Fruit fly (Drosophila melanogaster) whole organism, embryonic: ENCODE data around the gene Eig71Eg.

Experiments
- ATbp ChIP-seq: fragments of 200-800 bp; sonication (Bioruptor generic); optimal IDR thresholded peaks from 2 replicates; lab custom pipeline; 2017; ENCODE audit warnings: missing biosample characterization, mild to moderate bottlenecking, missing genetic modification characterization, missing genetic modification reagents
- Adf1 ChIP-seq: fragments of 200-800 bp; sonication (Bioruptor generic); IDR thresholded peaks from 2 replicates; pipeline ENCODE4 v1.3.6; 2022; ENCODE audit warnings: missing biosample characterization, missing genetic modification characterization
- Antp ChIP-seq: fragments of 200-800 bp; sonication (Bioruptor generic); optimal IDR thresholded peaks from 3 replicates; lab custom pipeline; 2016; ENCODE audit warnings: missing biosample characterization, missing genetic modification characterization
- Asciz ChIP-seq: fragments of 200-800 bp; sonication (Bioruptor generic); optimal IDR thresholded peaks from 2 replicates; lab custom pipeline; 2017; ENCODE audit warnings: missing biosample characterization, mild to moderate bottlenecking, missing genetic modification characterization, missing genetic modification reagents
- C15 ChIP-seq: fragments of 200-800 bp; sonication (Bioruptor generic); IDR thresholded peaks from 3 replicates; pipeline ENCODE4 v1.3.6; 2022; ENCODE audit warnings: missing biosample characterization, missing genetic modification characterization
- CG10147 ChIP-seq: fragments of 200-800 bp; sonication (Bioruptor generic); optimal IDR thresholded peaks from 2 replicates; lab custom pipeline; 2019; ENCODE audit warnings: missing biosample characterization, mild to moderate bottlenecking, missing genetic modification characterization, moderate library complexity
- CG10209 ChIP-seq: fragments of 200-800 bp; sonication (Bioruptor generic); optimal IDR thresholded peaks from 3 replicates; lab custom pipeline; 2017; ENCODE audit warnings: missing biosample characterization, mild to moderate bottlenecking, missing genetic modification characterization, missing genetic modification reagents
- CG10366 ChIP-seq: fragments of 200-800 bp; sonication (Bioruptor generic); IDR thresholded peaks from 2 replicates; pipeline ENCODE4 v1.3.6; 2022; ENCODE audit warnings: missing biosample characterization, missing genetic modification characterization
- CG11085 ChIP-seq: fragments of 200-800 bp; sonication (Bioruptor generic); IDR thresholded peaks from 2 replicates; pipeline ENCODE4 v1.3.6; 2022; ENCODE audit warnings: missing biosample characterization, missing genetic modification characterization
- CG15011 ChIP-seq: fragments of 200-800 bp; sonication (Bioruptor generic); optimal IDR thresholded peaks from 3 replicates; lab custom pipeline; 2018; ENCODE audit warnings: missing biosample characterization, mild to moderate bottlenecking, missing genetic modification characterization
- CG15696 ChIP-seq: fragments of 200-800 bp; sonication (Bioruptor generic); optimal IDR thresholded peaks from 2 replicates; lab custom pipeline; 2019; ENCODE audit warnings: missing biosample characterization, mild to moderate bottlenecking, missing genetic modification characterization, moderate library complexity
- CG17612 ChIP-seq: fragments of 200-800 bp; sonication (Bioruptor generic); IDR thresholded peaks from 2 replicates; pipeline ENCODE4 v1.3.6; 2022; ENCODE audit warnings: missing biosample characterization, missing genetic modification characterization
- CG18764 ChIP-seq: fragments of 200-800 bp; sonication (Bioruptor generic); optimal IDR thresholded peaks from 3 replicates; lab custom pipeline; 2016; ENCODE audit warnings: missing biosample characterization, missing genetic modification characterization
- CG2199 ChIP-seq: fragments of 200-800 bp; sonication (Bioruptor generic); IDR thresholded peaks from 3 replicates; pipeline ENCODE4 v1.3.6; 2022; ENCODE audit warnings: missing biosample characterization, missing genetic modification characterization
- CG30403 ChIP-seq: fragments of 200-800 bp; sonication (Bioruptor generic); optimal IDR thresholded peaks from 3 replicates; lab custom pipeline; 2016; ENCODE audit warnings: missing biosample characterization, missing genetic modification characterization
- CG3407 ChIP-seq: fragments of 200-800 bp; sonication (Bioruptor generic); optimal IDR thresholded peaks from 2 replicates; lab custom pipeline; 2018; ENCODE audit warnings: missing biosample characterization, mild to moderate bottlenecking, missing genetic modification characterization
- CG4617 ChIP-seq: fragments of 200-800 bp; sonication (Bioruptor generic); optimal IDR thresholded peaks from 3 replicates; lab custom pipeline; 2016; ENCODE audit warnings: missing biosample characterization, missing genetic modification characterization, borderline replicate concordance
- CG6175 ChIP-seq: fragments of 200-800 bp; sonication (Bioruptor generic); IDR thresholded peaks from 3 replicates; pipeline ENCODE4 v1.3.6; 2022; ENCODE audit warnings: missing biosample characterization, missing genetic modification characterization
- CG6272 ChIP-seq: fragments of 200-800 bp; sonication (Bioruptor generic); IDR thresholded peaks from 2 replicates; pipeline ENCODE4 v1.3.6; 2022; ENCODE audit warnings: missing biosample characterization, missing genetic modification characterization
- CG6689 ChIP-seq: fragments of 200-800 bp; sonication (Bioruptor generic); IDR thresholded peaks from 2 replicates; pipeline ENCODE4 v1.3.6; 2022; ENCODE audit warnings: missing biosample characterization, missing genetic modification characterization
- CG6791 ChIP-seq: fragments of 200-800 bp; sonication (Bioruptor generic); IDR thresholded peaks from 3 replicates; pipeline ENCODE4 v1.3.6; 2022; ENCODE audit warnings: missing biosample characterization, missing genetic modification characterization; ENCODE audit not compliant: partially characterized antibody
- CG6854 ChIP-seq: fragments of 200-800 bp; sonication (Bioruptor generic); optimal IDR thresholded peaks from 3 replicates; lab custom pipeline; 2017; ENCODE audit warnings: missing biosample characterization, mild to moderate bottlenecking, missing genetic modification characterization
- CG7372 ChIP-seq: fragments of 200-800 bp; sonication (Bioruptor generic); IDR thresholded peaks from 2 replicates; pipeline ENCODE4 v1.3.6; 2022; ENCODE audit warnings: missing biosample characterization, missing genetic modification characterization
- CG7963 ChIP-seq: fragments of 200-800 bp; sonication (Bioruptor generic); IDR thresholded peaks from 3 replicates; pipeline ENCODE4 v1.3.6; 2022; ENCODE audit warnings: missing biosample characterization, missing genetic modification characterization; ENCODE audit not compliant: partially characterized antibody
- CG8290 ChIP-seq, 3 experiments: fragments of 200-800 bp; sonication (Bioruptor generic); optimal IDR thresholded peaks; 2 replicates each; lab custom pipeline; 2016 to 2019; ENCODE audit warnings: missing biosample characterization in 3 of 3, missing genetic modification characterization in 3 of 3, mild to moderate bottlenecking in 2 of 3, moderate library complexity in 1 of 3
- CG8478 ChIP-seq: fragments of >200 bp; optimal IDR thresholded peaks from 2 replicates; lab custom pipeline; 2018
- E2f1 ChIP-seq: fragments of 200-800 bp; sonication (Bioruptor generic); IDR thresholded peaks from 2 replicates; pipeline ENCODE4 v1.3.6; 2022; ENCODE audit warnings: missing biosample characterization, missing genetic modification characterization
- ERR ChIP-seq: fragments of 200-800 bp; sonication (Bioruptor generic); optimal IDR thresholded peaks from 2 replicates; lab custom pipeline; 2016; ENCODE audit warnings: missing biosample characterization, missing genetic modification characterization
- Eip74EF ChIP-seq, 2 experiments: fragments of 200-800 bp in 1 of 2; fragments of >200 bp in 1 of 2; sonication (Bioruptor generic) in 1 of 2; optimal IDR thresholded peaks; 2 replicates each; lab custom pipeline; 2017 to 2019; ENCODE audit warnings: missing biosample characterization in 2 of 2, missing genetic modification characterization in 2 of 2, mild to moderate bottlenecking in 1 of 2, moderate library complexity in 1 of 2
- Fer2 ChIP-seq: fragments of 200-800 bp; sonication (Bioruptor generic); optimal IDR thresholded peaks from 2 replicates; lab custom pipeline; 2018; ENCODE audit warnings: missing biosample characterization, mild to moderate bottlenecking, missing genetic modification characterization, moderate library complexity
- Nf-YA ChIP-seq: fragments of 200-800 bp; sonication (Bioruptor generic); IDR thresholded peaks from 2 replicates; pipeline ENCODE4 v1.3.6; 2022; ENCODE audit warnings: missing biosample characterization, missing genetic modification characterization
- Nf-YC ChIP-seq: fragments of 200-800 bp; optimal IDR thresholded peaks from 3 replicates; lab custom pipeline; 2019; ENCODE audit warnings: missing biosample characterization, mild to moderate bottlenecking, missing genetic modification characterization, moderate library complexity
- Sry-δ ChIP-seq: fragments of 200-800 bp; sonication (Bioruptor generic); optimal IDR thresholded peaks from 2 replicates; lab custom pipeline; 2016; ENCODE audit warnings: missing biosample characterization, missing genetic modification characterization
- crol ChIP-seq: fragments of 200-800 bp; sonication (Bioruptor generic); IDR thresholded peaks from 2 replicates; pipeline ENCODE4 v1.3.6; 2022; ENCODE audit warnings: missing biosample characterization, missing genetic modification characterization
- eve ChIP-seq, 2 experiments: fragments of >200 bp; optimal IDR thresholded peaks; 2 replicates each; lab custom pipeline; 2017; ENCODE audit warnings: missing biosample characterization in 2 of 2, missing genetic modification characterization in 2 of 2
- gro ChIP-seq: fragments of 200-800 bp; sonication (Bioruptor generic); optimal IDR thresholded peaks from 2 replicates; lab custom pipeline; 2016; ENCODE audit warnings: missing biosample characterization, missing genetic modification characterization
- hb ChIP-seq: fragments of 200-800 bp; sonication (Bioruptor generic); IDR thresholded peaks from 3 replicates; pipeline ENCODE4 v1.3.6; 2022; ENCODE audit warnings: missing biosample characterization, missing genetic modification characterization; ENCODE audit not compliant: partially characterized antibody
- jigr1 ChIP-seq: fragments of 200-800 bp; sonication (Bioruptor generic); IDR thresholded peaks from 3 replicates; pipeline ENCODE4 v1.3.6; 2022; ENCODE audit warnings: missing biosample characterization, missing genetic modification characterization
- mirr ChIP-seq: fragments of 200-800 bp; sonication (Bioruptor generic); optimal IDR thresholded peaks from 3 replicates; lab custom pipeline; 2018; ENCODE audit warnings: missing biosample characterization, mild to moderate bottlenecking, missing genetic modification characterization
- nau ChIP-seq: fragments of 200-800 bp; sonication (Bioruptor generic); optimal IDR thresholded peaks from 3 replicates; lab custom pipeline; 2017; ENCODE audit warnings: missing biosample characterization, mild to moderate bottlenecking, missing genetic modification characterization, missing genetic modification reagents
- repo ChIP-seq: fragments of 200-800 bp; sonication (Bioruptor generic); optimal IDR thresholded peaks from 2 replicates; lab custom pipeline; 2016; ENCODE audit warnings: missing biosample characterization, missing genetic modification characterization
- ro ChIP-seq: fragments of 200-800 bp; sonication (Bioruptor generic); IDR thresholded peaks from 2 replicates; pipeline ENCODE4 v1.3.6; 2022; ENCODE audit warnings: missing biosample characterization, missing genetic modification characterization
- schlank ChIP-seq: fragments of 200-800 bp; sonication (Bioruptor generic); optimal IDR thresholded peaks from 2 replicates; lab custom pipeline; 2018; ENCODE audit warnings: missing biosample characterization, mild to moderate bottlenecking, missing genetic modification characterization
- sens ChIP-seq: fragments of 200-800 bp; sonication (Bioruptor generic); peaks from one replicate; lab custom pipeline; 2016; ENCODE audit warnings: missing biosample characterization, missing genetic modification characterization
- seq ChIP-seq: fragments of 200-800 bp; sonication (Bioruptor generic); IDR thresholded peaks from 2 replicates; pipeline ENCODE4 v1.3.6; 2022; ENCODE audit warnings: missing biosample characterization, missing genetic modification characterization
- shn ChIP-seq: fragments of 200-800 bp; sonication (Bioruptor generic); optimal IDR thresholded peaks from 3 replicates; lab custom pipeline; 2016; ENCODE audit warnings: missing biosample characterization, missing genetic modification characterization
- slou ChIP-seq: fragments of 200-800 bp; sonication (Bioruptor generic); optimal IDR thresholded peaks from 3 replicates; lab custom pipeline; 2016; ENCODE audit warnings: missing biosample characterization, missing genetic modification characterization
- tgo ChIP-seq: fragments of 200-800 bp; sonication (Bioruptor generic); IDR thresholded peaks from 3 replicates; pipeline ENCODE4 v1.3.6; 2022; ENCODE audit warnings: missing biosample characterization, missing genetic modification characterization
- tio ChIP-seq: fragments of 200-800 bp; sonication (Bioruptor generic); optimal IDR thresholded peaks from 2 replicates; lab custom pipeline; 2017; ENCODE audit warnings: missing biosample characterization, missing genetic modification characterization, inconsistent platforms
- usp ChIP-seq: fragments of >200 bp; optimal IDR thresholded peaks from 2 replicates; lab custom pipeline; 2017; ENCODE audit warnings: missing biosample characterization, missing genetic modification characterization
- wdn ChIP-seq: fragments of 200-800 bp; sonication (Bioruptor generic); IDR thresholded peaks from 2 replicates; pipeline ENCODE4 v1.3.6; 2022; ENCODE audit warnings: missing biosample characterization, missing genetic modification characterization

Eig71Eg gene

dm6 chr3L:15699626-15700337 lies 42.4 kb downstream of the Eig71Eg start, which contains the start of gene comm2 (continued):
- no peak for TF ChIP-seq schlank (tag; lab: Kevin White, UChicago)
- TF ChIP-seq repo (GFP tag; lab: Kevin White, UChicago), result no peak
- no peak for TF ChIP-seq nau
- TF ChIP-seq tgo (GFP tag; lab: Robert Waterston, UW), result no peak
- TF ChIP-seq crol, result peak; percentile 13; the same call in 1 of the 2 replicates
- no peak for TF ChIP-seq CG6175 (GFP tag; lab: Robert Waterston, UW)
- no peak for TF ChIP-seq CG15696 (tag; lab: Kevin White, UChicago)
- no peak for TF ChIP-seq CG4617 (GFP tag; lab: Kevin White, UChicago)
- TF ChIP-seq Antp (GFP tag; lab: Kevin White, UChicago), result no peak
- TF ChIP-seq CG10209 (GFP tag; lab: Kevin White, UChicago), result no peak
- no peak for TF ChIP-seq Nf-YA (GFP tag; lab: Robert Waterston, UW)
- no peak for TF ChIP-seq ATbp (GFP tag; lab: Kevin White, UChicago)
- no peak for TF ChIP-seq CG7963 (GFP tag; lab: Robert Waterston, UW)
- no peak for TF ChIP-seq slou (GFP tag; lab: Kevin White, UChicago)
- no peak for TF ChIP-seq Asciz (GFP tag; lab: Kevin White, UChicago)
- no peak for TF ChIP-seq C15
- no peak for TF ChIP-seq shn (GFP tag; lab: Kevin White, UChicago)
- TF ChIP-seq CG11085 (GFP tag; lab: Robert Waterston, UW), result no peak
- TF ChIP-seq CG10366, result no peak
- no peak for TF ChIP-seq CG10147 (GFP tag; lab: Kevin White, UChicago)
- TF ChIP-seq CG6791, result peak; percentile 60; the same call in 2 of the 3 replicates
- TF ChIP-seq CG6272 (GFP tag; lab: Robert Waterston, UW), result no peak
- no peak for TF ChIP-seq E2f1
- TF ChIP-seq CG3407 (GFP tag; lab: Kevin White, UChicago), result no peak
- TF ChIP-seq ERR (GFP tag; lab: Kevin White, UChicago), result no peak
- no peak for TF ChIP-seq CG8290 (GFP tag; optimal IDR thresholded peaks at IDR 0.05; lab: Kevin White, UChicago)
- peak in 1 of 2 experiments; percentile 19 for TF ChIP-seq CG8290 (tag; optimal IDR thresholded peaks at IDR 0.05; lab: Kevin White, UChicago)
- TF ChIP-seq seq, result no peak
- TF ChIP-seq wdn (GFP tag; lab: Robert Waterston, UW), result no peak
- TF ChIP-seq CG15011, result no peak
- no peak for TF ChIP-seq CG18764
- no peak for TF ChIP-seq usp (GFP tag; lab: Kevin White, UChicago)
- no peak for TF ChIP-seq tio (GFP tag; lab: Kevin White, UChicago)
- TF ChIP-seq Adf1, result no peak
- TF ChIP-seq CG17612 (GFP tag; lab: Robert Waterston, UW), result no peak
- TF ChIP-seq Nf-YC (tag; lab: Kevin White, UChicago), result no peak
- TF ChIP-seq CG6854, result no peak
- no peak for TF ChIP-seq eve (GFP tag; optimal IDR thresholded peaks at IDR 0.05; lab: Kevin White, UChicago)
- TF ChIP-seq CG30403, result no peak
- no peak for TF ChIP-seq jigr1 (GFP tag; lab: Robert Waterston, UW)
- TF ChIP-seq ro (GFP tag; lab: Robert Waterston, UW), result no peak
- TF ChIP-seq CG8478 (lab: Kevin White, UChicago), result no peak
- no peak for TF ChIP-seq CG6689 (GFP tag; lab: Robert Waterston, UW)
- TF ChIP-seq CG7372 (GFP tag; lab: Robert Waterston, UW), result no peak
- TF ChIP-seq gro (GFP tag; lab: Kevin White, UChicago), result no peak
- TF ChIP-seq Sry-δ, result no peak
- no peak for TF ChIP-seq mirr (GFP tag; lab: Kevin White, UChicago)
- TF ChIP-seq sens (GFP tag; lab: Kevin White, UChicago), result peak; percentile 68
- TF ChIP-seq Eip74EF (GFP tag; optimal IDR thresholded peaks at IDR 0.05; lab: Kevin White, UChicago), result no peak
- TF ChIP-seq hb (GFP tag; lab: Robert Waterston, UW), result no peak
- peak; percentile 76 for TF ChIP-seq CG2199 (GFP tag; lab: Robert Waterston, UW)
- TF ChIP-seq Fer2 (tag; lab: Kevin White, UChicago), result no peak
